Worm (Caenorhabditis elegans): ENCODE measurements around the gene F09C8.1.

The F09C8.1 gene

DNA sequence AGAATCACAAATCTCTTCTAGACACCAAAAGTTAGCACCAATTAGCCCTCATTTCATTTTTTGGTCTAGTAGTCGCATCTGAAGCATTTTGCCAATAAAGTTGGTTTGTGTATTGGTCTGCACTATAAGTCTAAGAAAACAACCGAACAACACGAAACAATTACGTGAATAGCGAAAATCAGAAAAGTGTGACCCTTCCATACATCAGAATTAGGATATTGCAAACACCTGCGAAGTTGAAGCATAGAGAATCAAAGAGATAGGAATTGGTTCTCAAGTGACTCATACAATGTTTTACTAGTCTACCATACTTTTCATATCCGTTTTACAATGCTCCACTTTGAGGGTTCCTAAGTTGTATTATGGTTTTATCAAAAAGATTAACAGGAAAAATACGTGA, 46.1 kb downstream of the F09C8.1 start:
- TF ChIP-seq lsy-12 (tag; optimal IDR thresholded peaks at IDR 0.05) (no peak), elt-2 (tag; optimal IDR thresholded peaks at IDR 0.05) (no peak), ztf-11 (tag; optimal IDR thresholded peaks at IDR 0.05) (no peak), nhr-11 (tag; optimal IDR thresholded peaks at IDR 0.05) (no peak), tbx-2 (tag; optimal IDR thresholded peaks at IDR 0.05) (no peak)

DNA sequence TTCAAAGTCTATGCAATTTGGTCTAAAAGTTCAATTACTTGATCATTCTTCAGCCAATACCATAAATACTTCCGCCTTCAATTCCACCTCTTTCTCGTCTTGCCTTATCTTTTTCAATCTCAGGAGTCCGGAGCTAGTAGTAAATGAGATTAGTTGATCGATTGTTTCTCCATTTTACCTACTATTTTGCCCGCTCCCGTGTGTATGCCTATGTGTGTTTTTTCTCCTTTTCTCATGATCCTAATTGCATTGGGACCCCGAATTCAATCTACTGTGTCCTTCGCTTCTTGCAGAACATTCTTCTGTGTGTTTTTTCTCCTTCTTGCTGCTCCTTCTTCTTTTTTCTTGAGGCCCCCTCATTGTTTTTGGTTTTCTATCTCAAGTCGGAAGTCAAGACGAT, 47.0 kb downstream of the F09C8.1 start:
- TF ChIP-seq nfya-1 (tag; optimal IDR thresholded peaks at IDR 0.05; ENCODE audit: insufficient read depth): no peak
- peak; percentile 62 for TF ChIP-seq fkh-10 (GFP tag; optimal IDR thresholded peaks at IDR 0.05)
- TF ChIP-seq lin-39 (tag; optimal IDR thresholded peaks at IDR 0.05): peak; percentile 1

DNA sequence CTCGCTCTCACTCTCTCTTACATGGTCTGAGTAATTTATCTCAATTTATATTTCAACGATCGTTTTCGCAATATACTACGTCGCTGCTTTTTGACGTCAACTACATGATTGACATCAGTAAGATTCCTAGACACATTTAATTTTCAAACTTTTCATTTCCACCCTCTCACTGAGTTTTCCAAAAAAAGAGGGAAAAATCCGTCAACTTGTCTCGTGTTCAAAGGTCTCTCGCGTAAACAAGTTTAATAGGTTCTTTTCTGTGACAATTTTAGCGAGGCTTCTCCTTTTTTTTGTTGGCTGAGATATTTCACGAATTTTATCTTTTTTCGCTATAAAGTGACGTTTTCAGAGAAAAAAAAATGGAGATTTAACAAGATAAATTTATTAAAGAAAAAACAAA, 49.3 kb downstream of the F09C8.1 start:
- TF ChIP-seq ztf-4 (tag; optimal IDR thresholded peaks at IDR 0.05) (no peak), fkh-10 (GFP tag; optimal IDR thresholded peaks at IDR 0.05) (peak; percentile 10)

DNA sequence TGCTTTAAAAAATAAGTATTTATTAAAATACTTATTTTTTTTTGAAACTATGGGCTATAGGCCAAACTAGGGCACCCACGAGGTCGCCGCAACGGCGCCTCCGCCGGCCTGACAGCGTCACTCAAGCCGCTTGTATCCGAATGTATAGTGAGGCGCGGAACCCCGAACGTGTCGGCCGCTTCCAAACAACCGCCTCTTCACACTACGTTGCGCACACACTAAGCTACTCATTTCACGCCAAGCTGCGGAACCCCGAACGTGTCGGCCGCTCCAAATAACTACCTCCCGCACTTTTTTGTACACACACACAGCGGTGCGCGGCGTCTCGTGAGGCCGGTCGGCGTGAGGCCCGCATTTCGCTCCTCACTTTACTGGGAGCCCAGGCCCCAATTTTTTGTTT, 50.4 kb downstream of the F09C8.1 start:
- TF ChIP-seq pha-4 (tag; optimal IDR thresholded peaks at IDR 0.05) (no peak), nhr-11 (tag; optimal IDR thresholded peaks at IDR 0.05) (no peak), nhr-237 (tag; optimal IDR thresholded peaks at IDR 0.05) (no peak), hmg-11 (tag; optimal IDR thresholded peaks at IDR 0.05) (no peak), fos-1 (tag; optimal IDR thresholded peaks at IDR 0.05) (no peak), egl-5 (tag; optimal IDR thresholded peaks at IDR 0.05) (no peak), nhr-43 (tag; optimal IDR thresholded peaks at IDR 0.05; ENCODE audit: poor library complexity, severe bottlenecking) (no peak), ama-1 (optimal IDR thresholded peaks at IDR 0.05) (no peak), zag-1 (tag; optimal IDR thresholded peaks at IDR 0.05) (no peak), pqm-1 (tag; optimal IDR thresholded peaks at IDR 0.05) (no peak), mml-1 (tag; optimal IDR thresholded peaks at IDR 0.05) (no peak), lin-39 (tag; optimal IDR thresholded peaks at IDR 0.05) (no peak), ceh-16 (tag; optimal IDR thresholded peaks at IDR 0.05) (no peak), nhr-28 (tag; optimal IDR thresholded peaks at IDR 0.05) (no peak), ceh-9 (tag; optimal IDR thresholded peaks at IDR 0.05) (no peak), mdl-1 (tag; optimal IDR thresholded peaks at IDR 0.05) (no peak), tbx-2 (tag; optimal IDR thresholded peaks at IDR 0.05) (no peak), aly-2 (tag; optimal IDR thresholded peaks at IDR 0.05) (no peak)
